Worm (Caenorhabditis elegans) whole organism, L4 larva: Measurements from ENCODE around the gene acdh-12.

Experiments used
- aly-2 ChIP-seq: sonication (generic microtip); optimal IDR thresholded peaks from 2 replicates; lab custom pipeline; 2018; ENCODE audit warnings: missing biosample characterization, missing genetic modification characterization
- nhr-28 ChIP-seq: fragments of 150-350 bp; optimal IDR thresholded peaks from 2 replicates; lab custom pipeline; 2014; ENCODE audit warnings: missing biosample characterization, missing genetic modification characterization
- zag-1 ChIP-seq: fragments of 150-350 bp; optimal IDR thresholded peaks from 2 replicates; lab custom pipeline; 2014; ENCODE audit warnings: missing biosample characterization, missing genetic modification characterization

- no peak for TF ChIP-seq zag-1 (tag; lab: Kevin White, UChicago)
- no peak for TF ChIP-seq aly-2 (tag; lab: Kevin White, UChicago)
- peak; percentile 93 for TF ChIP-seq nhr-28 (tag; lab: Kevin White, UChicago)
Measured at ce11 chrII:7157415-7157814, 38.0 kb downstream of the acdh-12 start.
